Fruit fly (Drosophila melanogaster) whole organism, pupa: Measurements from ENCODE around the gene hdm.

ENCODE experiments used
- CG10348 ChIP-seq: fragments of 200-800 bp; sonication (Bioruptor generic); IDR thresholded peaks from 2 replicates; pipeline ENCODE4 v1.3.6; 2022; ENCODE audit warnings: missing biosample characterization, missing genetic modification characterization
- CG12605 ChIP-seq: fragments of 200-800 bp; sonication (Bioruptor generic); IDR thresholded peaks from 2 replicates; pipeline ENCODE4 v1.3.6; 2022; ENCODE audit warnings: missing biosample characterization, missing genetic modification characterization
- CG13204 ChIP-seq: fragments of 200-800 bp; sonication (Bioruptor generic); optimal IDR thresholded peaks from 2 replicates; lab custom pipeline; 2018; ENCODE audit warnings: missing biosample characterization, mild to moderate bottlenecking, missing genetic modification characterization, moderate library complexity
- CG14655 ChIP-seq: fragments of 200-800 bp; sonication (Bioruptor generic); optimal IDR thresholded peaks from 3 replicates; lab custom pipeline; 2017; ENCODE audit warnings: mild to moderate bottlenecking, missing biosample characterization, missing genetic modification reagents, missing genetic modification characterization
- CG15710 ChIP-seq: fragments of 200-800 bp; sonication (Bioruptor generic); optimal IDR thresholded peaks from 2 replicates; lab custom pipeline; 2018; ENCODE audit warnings: missing biosample characterization, mild to moderate bottlenecking, missing genetic modification characterization, moderate library complexity
- CG17806 ChIP-seq: fragments of 200-800 bp; sonication (Bioruptor generic); optimal IDR thresholded peaks from 2 replicates; lab custom pipeline; 2018; ENCODE audit warnings: missing biosample characterization, mild to moderate bottlenecking, missing genetic modification characterization, moderate library complexity
- CG32121 ChIP-seq: fragments of 200-800 bp; sonication (Bioruptor generic); IDR thresholded peaks from 2 replicates; pipeline ENCODE4 v1.3.6; 2022; ENCODE audit warnings: missing biosample characterization, missing genetic modification characterization
- CG34367 ChIP-seq: fragments of 200-800 bp; sonication (Bioruptor generic); optimal IDR thresholded peaks from 2 replicates; lab custom pipeline; 2018; ENCODE audit warnings: missing biosample characterization, mild to moderate bottlenecking, missing genetic modification characterization
- CG4496 ChIP-seq: fragments of 200-800 bp; sonication (Bioruptor generic); IDR thresholded peaks from 3 replicates; pipeline ENCODE4 v1.3.6; 2022; ENCODE audit warnings: missing biosample characterization, missing genetic modification characterization
- CG8159 ChIP-seq: fragments of 200-800 bp; sonication (Bioruptor generic); optimal IDR thresholded peaks from 3 replicates; lab custom pipeline; 2018; ENCODE audit warnings: missing biosample characterization, mild to moderate bottlenecking, missing genetic modification characterization, moderate library complexity
- CG8301 ChIP-seq: fragments of 200-800 bp; sonication (Bioruptor generic); optimal IDR thresholded peaks from 2 replicates; lab custom pipeline; 2018; ENCODE audit warnings: missing biosample characterization, mild to moderate bottlenecking, missing genetic modification characterization
- CG9948 ChIP-seq: fragments of 200-800 bp; sonication (Bioruptor generic); optimal IDR thresholded peaks from 2 replicates; lab custom pipeline; 2018; ENCODE audit warnings: missing biosample characterization, mild to moderate bottlenecking, missing genetic modification characterization, moderate library complexity
- D1 ChIP-seq: fragments of 200-800 bp; sonication (Bioruptor generic); optimal IDR thresholded peaks from 2 replicates; lab custom pipeline; 2018; ENCODE audit warnings: missing biosample characterization, mild to moderate bottlenecking, missing genetic modification characterization, moderate library complexity
- EcR ChIP-seq: fragments of 200-800 bp; sonication (Bioruptor generic); optimal IDR thresholded peaks from 3 replicates; lab custom pipeline; 2019; ENCODE audit warnings: missing biosample characterization, missing genetic modification characterization, mild to moderate bottlenecking, moderate library complexity, missing genetic modification reagents
- Ets98B ChIP-seq: fragments of 200-800 bp; sonication (Bioruptor generic); IDR thresholded peaks from 2 replicates; pipeline ENCODE4 v1.3.6; 2022; ENCODE audit warnings: missing biosample characterization, missing genetic modification characterization
- Pif1A ChIP-seq: fragments of 200-800 bp; sonication (Bioruptor generic); optimal IDR thresholded peaks from 3 replicates; lab custom pipeline; 2016; ENCODE audit warnings: missing biosample characterization, missing genetic modification characterization
- Pif1B ChIP-seq: fragments of 200-800 bp; sonication (Bioruptor generic); optimal IDR thresholded peaks from 3 replicates; lab custom pipeline; 2016; ENCODE audit warnings: missing biosample characterization, missing genetic modification characterization
- Snoo ChIP-seq: fragments of 200-800 bp; sonication (Bioruptor generic); optimal IDR thresholded peaks from 3 replicates; lab custom pipeline; 2017; ENCODE audit warnings: missing biosample characterization, mild to moderate bottlenecking, missing genetic modification characterization, inconsistent platforms
- fd96Ca ChIP-seq: fragments of 200-800 bp; sonication (Bioruptor generic); IDR thresholded peaks from 3 replicates; pipeline ENCODE4 v1.3.6; 2022; ENCODE audit warnings: missing biosample characterization, missing genetic modification characterization
- gl ChIP-seq: fragments of 200-800 bp; sonication (Bioruptor generic); optimal IDR thresholded peaks from 2 replicates; lab custom pipeline; 2018; ENCODE audit warnings: missing biosample characterization, mild to moderate bottlenecking, missing genetic modification characterization
- rn ChIP-seq: fragments of 200-800 bp; sonication (Bioruptor generic); IDR thresholded peaks from 2 replicates; pipeline ENCODE4 v1.3.6; 2022; ENCODE audit warnings: missing biosample characterization, missing genetic modification characterization

hdm gene

dm6 chrX:7946858-7947313 is 27.0 kb upstream of the hdm start, which contains the start of gene orion:
Gene orion (minus strand): TSS chrX:7946908.
- peak; percentile 93 for TF ChIP-seq gl (tag; lab: Kevin White, UChicago)
- TF ChIP-seq CG17806: peak; percentile 53
- peak; percentile 92 for TF ChIP-seq CG4496 (GFP tag; lab: Robert Waterston, UW)
- TF ChIP-seq Pif1A: peak; percentile 81
- TF ChIP-seq EcR: peak; percentile 85
- peak; percentile 62; the same call in 1 of the 2 replicates for TF ChIP-seq CG32121 (GFP tag; lab: Robert Waterston, UW)
- peak; percentile 91 for TF ChIP-seq CG13204 (GFP tag; lab: Kevin White, UChicago)
- peak; percentile 48 for TF ChIP-seq Snoo
- no peak for TF ChIP-seq D1
- TF ChIP-seq Ets98B (GFP tag; lab: Robert Waterston, UW): peak; percentile 76
- TF ChIP-seq CG14655 (GFP tag; lab: Kevin White, UChicago): no peak
- peak; percentile 38 for TF ChIP-seq CG9948 (tag; lab: Kevin White, UChicago)
- TF ChIP-seq CG12605: peak; percentile 78
- peak; percentile 76 for TF ChIP-seq CG34367
- TF ChIP-seq CG8159 (tag; lab: Kevin White, UChicago): peak; percentile 67
- TF ChIP-seq CG15710: peak; percentile 73
- peak; percentile 42; the same call in 1 of the 2 replicates for TF ChIP-seq rn (GFP tag; lab: Robert Waterston, UW)
- TF ChIP-seq fd96Ca (GFP tag; lab: Robert Waterston, UW): peak; percentile 71
- TF ChIP-seq CG10348 (GFP tag; lab: Robert Waterston, UW): no peak
- TF ChIP-seq CG8301: no peak
- peak; percentile 79 for TF ChIP-seq Pif1B

- TF ChIP-seq CG8301 (peak; percentile 65), CG12605 (no peak; the same call in none of the 2 replicates), CG17806 (peak; percentile 38), CG8159 (tag; lab: Kevin White, UChicago) (peak; percentile 55), CG15710 (peak; percentile 52), Snoo (peak; percentile 60), CG14655 (GFP tag; lab: Kevin White, UChicago) (peak; percentile 72), fd96Ca (GFP tag; lab: Robert Waterston, UW) (peak; percentile 73; the same call in 2 of the 3 replicates), CG4496 (GFP tag; lab: Robert Waterston, UW) (peak; percentile 76), CG34367 (peak; percentile 17), CG32121 (GFP tag; lab: Robert Waterston, UW) (peak; percentile 30; the same call in 1 of the 2 replicates), CG10348 (GFP tag; lab: Robert Waterston, UW) (peak; percentile 50; the same call in 1 of the 2 replicates), EcR (peak; percentile 46), Pif1B (peak; percentile 28), CG13204 (GFP tag; lab: Kevin White, UChicago) (no peak), Ets98B (GFP tag; lab: Robert Waterston, UW) (peak; percentile 28), CG9948 (tag; lab: Kevin White, UChicago) (peak; percentile 57), Pif1A (peak; percentile 60), D1 (no peak), gl (tag; lab: Kevin White, UChicago) (no peak), rn (GFP tag; lab: Robert Waterston, UW) (no peak)
These were observed 25.1 kb upstream of the hdm start for dm6 chrX:7944772-7945722.

- TF ChIP-seq CG4496 (GFP tag; lab: Robert Waterston, UW) (no peak), CG13204 (GFP tag; lab: Kevin White, UChicago) (peak; percentile 9)
- TF ChIP-seq, all 21 proteins: peak for 1
These were observed 24.3 kb upstream of the hdm start for dm6 chrX:7944151-7944713.

- TF ChIP-seq CG34367 (no peak), D1 (no peak), Snoo (no peak), CG14655 (GFP tag; lab: Kevin White, UChicago) (no peak), CG15710 (no peak), CG12605 (no peak), gl (tag; lab: Kevin White, UChicago) (no peak), rn (GFP tag; lab: Robert Waterston, UW) (no peak)
These were observed 18.5 kb upstream of the hdm start for dm6 chrX:7938482-7938804.

dm6 chrX:7937588-7938481 is 17.9 kb upstream of the hdm start:
- peak; percentile 83 for TF ChIP-seq CG8159 (tag; lab: Kevin White, UChicago)
- no peak; the same call in 1 of the 2 replicates for TF ChIP-seq CG12605
- TF ChIP-seq Snoo: peak; percentile 79
- TF ChIP-seq CG32121 (GFP tag; lab: Robert Waterston, UW): peak; percentile 82
- TF ChIP-seq CG17806: peak; percentile 54
- peak; percentile 47 for TF ChIP-seq CG10348 (GFP tag; lab: Robert Waterston, UW)
- TF ChIP-seq D1: no peak
- TF ChIP-seq gl (tag; lab: Kevin White, UChicago): no peak
- peak; percentile 75 for TF ChIP-seq CG9948 (tag; lab: Kevin White, UChicago)
- peak; percentile 90 for TF ChIP-seq CG14655 (GFP tag; lab: Kevin White, UChicago)
- TF ChIP-seq EcR: peak; percentile 91
- peak; percentile 64 for TF ChIP-seq CG34367
- peak; percentile 84 for TF ChIP-seq CG8301
- peak; percentile 87 for TF ChIP-seq Pif1A
- peak; percentile 55; the same call in 1 of the 2 replicates for TF ChIP-seq Ets98B (GFP tag; lab: Robert Waterston, UW)
- no peak for TF ChIP-seq CG13204 (GFP tag; lab: Kevin White, UChicago)
- TF ChIP-seq CG4496 (GFP tag; lab: Robert Waterston, UW): no peak; the same call in 1 of the 3 replicates
- TF ChIP-seq rn (GFP tag; lab: Robert Waterston, UW): peak; percentile 34; the same call in 1 of the 2 replicates
- peak; percentile 65 for TF ChIP-seq Pif1B
- TF ChIP-seq CG15710: peak; percentile 75
- peak; percentile 85 for TF ChIP-seq fd96Ca (GFP tag; lab: Robert Waterston, UW)
- TF ChIP-seq, all 21 proteins: peak for 16
